Fruit fly (Drosophila melanogaster) Kc167 (cell line): ENCODE data around the gene Gprk2.

ENCODE experiments used
- Sin3A ChIP-seq: fragments of >200 bp; optimal IDR thresholded peaks from 2 replicates; lab custom pipeline; 2018; ENCODE audit warnings: missing external identifiers
- h ChIP-seq: fragments of >200 bp; optimal IDR thresholded peaks from 3 replicates; lab custom pipeline; 2018; ENCODE audit warnings: missing external identifiers

DNA sequence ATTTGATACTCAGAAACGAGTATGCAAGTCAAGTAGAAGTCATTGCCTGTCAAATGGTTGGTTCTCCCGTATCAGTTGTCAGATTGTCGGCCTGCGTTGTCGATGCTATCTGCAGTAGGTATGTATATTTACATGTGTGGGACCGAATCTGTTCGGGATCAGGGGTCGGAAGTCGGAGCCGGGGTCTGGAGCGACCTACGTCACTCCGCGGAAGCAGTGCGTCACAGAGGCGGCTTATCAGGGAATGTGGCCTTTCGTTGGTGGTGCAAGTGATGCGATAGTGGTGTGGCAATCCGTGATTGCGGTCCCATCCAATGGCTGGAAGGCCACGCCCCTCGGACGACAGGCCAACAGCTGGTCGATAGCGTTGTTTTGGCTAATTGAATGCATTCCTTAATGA lies 30.6 kb downstream of the Gprk2 start:
- no peak for TF ChIP-seq h (lab: Kevin White, UChicago)
- TF ChIP-seq Sin3A (lab: Kevin White, UChicago) = no peak
